Fruit fly (Drosophila melanogaster) whole organism, embryonic: Measurements from ENCODE around the gene TyrRS.

Experiments
- B-H2 ChIP-seq: fragments of 200-800 bp; sonication (Bioruptor generic); optimal IDR thresholded peaks from 2 replicates; lab custom pipeline; 2018; ENCODE audit warnings: missing biosample characterization, mild to moderate bottlenecking, missing genetic modification characterization
- CG10147 ChIP-seq: fragments of 200-800 bp; sonication (Bioruptor generic); optimal IDR thresholded peaks from 2 replicates; lab custom pipeline; 2019; ENCODE audit warnings: missing biosample characterization, mild to moderate bottlenecking, missing genetic modification characterization, moderate library complexity
- CG10321 ChIP-seq: fragments of 200-800 bp; sonication (Bioruptor generic); IDR thresholded peaks from 2 replicates; pipeline ENCODE4 v1.3.6; 2022; ENCODE audit warnings: missing biosample characterization, missing genetic modification characterization
- CG10959 ChIP-seq: fragments of 200-800 bp; sonication (Bioruptor generic); IDR thresholded peaks from 2 replicates; pipeline ENCODE4 v1.3.6; 2022; ENCODE audit warnings: missing biosample characterization, missing genetic modification characterization
- CG11560 ChIP-seq: fragments of 200-800 bp; sonication (Bioruptor generic); IDR thresholded peaks from 3 replicates; pipeline ENCODE4 v1.3.6; 2022; ENCODE audit warnings: missing biosample characterization, missing genetic modification characterization
- CG12769 ChIP-seq: fragments of 200-800 bp; sonication (Bioruptor generic); optimal IDR thresholded peaks from 2 replicates; lab custom pipeline; 2019; ENCODE audit warnings: missing biosample characterization, mild to moderate bottlenecking, missing genetic modification characterization, moderate library complexity
- CG14710 ChIP-seq: fragments of 200-800 bp; sonication (Bioruptor generic); optimal IDR thresholded peaks from 3 replicates; lab custom pipeline; 2019; ENCODE audit warnings: missing biosample characterization, mild to moderate bottlenecking, missing genetic modification characterization, moderate library complexity
- CG16815 ChIP-seq: fragments of 200-800 bp; sonication (Bioruptor generic); optimal IDR thresholded peaks from 3 replicates; lab custom pipeline; 2017; ENCODE audit warnings: missing biosample characterization, mild to moderate bottlenecking, missing genetic modification characterization
- CG17385 ChIP-seq: fragments of 200-800 bp; sonication (Bioruptor generic); optimal IDR thresholded peaks from 3 replicates; lab custom pipeline; 2018; ENCODE audit warnings: missing biosample characterization, mild to moderate bottlenecking, missing genetic modification characterization
- CG17802 ChIP-seq: fragments of 200-800 bp; sonication (Bioruptor generic); optimal IDR thresholded peaks from 2 replicates; lab custom pipeline; 2018; ENCODE audit warnings: missing biosample characterization, mild to moderate bottlenecking, missing genetic modification characterization, moderate library complexity
- CG1832 ChIP-seq: fragments of 200-800 bp; sonication (Bioruptor generic); optimal IDR thresholded peaks from 2 replicates; lab custom pipeline; 2017; ENCODE audit warnings: missing biosample characterization, mild to moderate bottlenecking, missing genetic modification characterization, inconsistent platforms
- CG30020 ChIP-seq: fragments of 200-800 bp; optimal IDR thresholded peaks from 2 replicates; lab custom pipeline; 2019; ENCODE audit warnings: missing biosample characterization, mild to moderate bottlenecking, missing genetic modification characterization, moderate library complexity
- CG32532 ChIP-seq: fragments of 200-800 bp; sonication (Bioruptor generic); IDR thresholded peaks from 2 replicates; pipeline ENCODE4 v1.3.6; 2022; ENCODE audit warnings: missing biosample characterization, missing genetic modification characterization
- CG3726 ChIP-seq: fragments of 200-800 bp; sonication (Bioruptor generic); IDR thresholded peaks from 3 replicates; pipeline ENCODE4, ENCODE4 v1.3.6; 2022; ENCODE audit warnings: missing biosample characterization, missing genetic modification characterization
- CG6654 ChIP-seq: fragments of 200-800 bp; sonication (Bioruptor generic); optimal IDR thresholded peaks from 2 replicates; lab custom pipeline; 2017; ENCODE audit warnings: missing biosample characterization, mild to moderate bottlenecking, missing genetic modification characterization
- CG7963 ChIP-seq: fragments of 200-800 bp; sonication (Bioruptor generic); IDR thresholded peaks from 3 replicates; pipeline ENCODE4 v1.3.6; 2022; ENCODE audit warnings: missing biosample characterization, missing genetic modification characterization; ENCODE audit not compliant: partially characterized antibody
- Dad ChIP-seq: fragments of 200-800 bp; sonication (Bioruptor generic); optimal IDR thresholded peaks from 3 replicates; lab custom pipeline; 2016; ENCODE audit warnings: missing biosample characterization, missing genetic modification characterization
- Dip2 ChIP-seq: fragments of 200-800 bp; sonication (Bioruptor generic); IDR thresholded peaks from 2 replicates; pipeline ENCODE4 v1.3.6; 2022; ENCODE audit warnings: missing biosample characterization, missing genetic modification characterization
- Doc3 ChIP-seq: fragments of 200-800 bp; sonication (Bioruptor generic); IDR thresholded peaks from 3 replicates; pipeline ENCODE4 v1.3.6; 2022; ENCODE audit warnings: missing biosample characterization, missing genetic modification characterization; ENCODE audit not compliant: partially characterized antibody
- E2f1 ChIP-seq: fragments of 200-800 bp; sonication (Bioruptor generic); IDR thresholded peaks from 2 replicates; pipeline ENCODE4 v1.3.6; 2022; ENCODE audit warnings: missing biosample characterization, missing genetic modification characterization
- HLH3B ChIP-seq: fragments of 200-800 bp; sonication (Bioruptor generic); IDR thresholded peaks from 2 replicates; pipeline ENCODE4 v1.3.6; 2022; ENCODE audit warnings: missing biosample characterization, missing genetic modification characterization
- Hr51 ChIP-seq, 2 experiments: fragments of 200-800 bp; sonication (Bioruptor generic); optimal IDR thresholded peaks; 2 replicates in 1 of 2; 3 replicates in 1 of 2; lab custom pipeline; 2016 to 2018; ENCODE audit warnings: missing biosample characterization in 2 of 2, missing genetic modification characterization in 2 of 2, mild to moderate bottlenecking in 1 of 2, moderate library complexity in 1 of 2
- Hr78 ChIP-seq, 2 experiments: fragments of 200-800 bp in 1 of 2; fragments of >200 bp in 1 of 2; sonication (Bioruptor generic) in 1 of 2; optimal IDR thresholded peaks; 2 replicates each; lab custom pipeline; 2017 to 2019; ENCODE audit warnings: missing biosample characterization in 2 of 2, missing genetic modification characterization in 2 of 2, mild to moderate bottlenecking in 1 of 2, moderate library complexity in 1 of 2
- Lim3 ChIP-seq: fragments of 200-800 bp; sonication (Bioruptor generic); IDR thresholded peaks from 2 replicates; pipeline ENCODE4 v1.3.6; 2022; ENCODE audit warnings: missing biosample characterization, missing genetic modification characterization
- Opbp ChIP-seq: fragments of 200-800 bp; sonication (Bioruptor generic); IDR thresholded peaks from 3 replicates; pipeline ENCODE4 v1.3.6; 2022; ENCODE audit warnings: missing biosample characterization, missing genetic modification characterization; ENCODE audit not compliant: partially characterized antibody
- Rfx ChIP-seq: fragments of 200-800 bp; sonication (Bioruptor generic); IDR thresholded peaks from 2 replicates; pipeline ENCODE4 v1.3.6; 2022; ENCODE audit warnings: missing biosample characterization, missing genetic modification characterization
- Trl ChIP-seq, 3 experiments: fragments of >200 bp in 2 of 3; fragments of 200-800 bp in 1 of 3; sonication (Bioruptor generic) in 1 of 3; optimal IDR thresholded peaks; 2 replicates in 1 of 3; 3 replicates in 2 of 3; lab custom pipeline; 2016 to 2017; ENCODE audit warnings: missing biosample characterization in 1 of 3, missing genetic modification characterization in 1 of 3
- chif ChIP-seq, 2 experiments: fragments of 200-800 bp; sonication (Bioruptor generic); optimal IDR thresholded peaks; 3 replicates each; lab custom pipeline; 2016; ENCODE audit warnings: missing biosample characterization in 2 of 2, missing genetic modification characterization in 2 of 2
- corto ChIP-seq: fragments of 200-800 bp; sonication (Bioruptor generic); optimal IDR thresholded peaks from 2 replicates; lab custom pipeline; 2016; ENCODE audit warnings: missing biosample characterization, mild to moderate bottlenecking, missing genetic modification characterization, moderate library complexity
- ftz-f1 ChIP-seq: fragments of 200-800 bp; sonication (Bioruptor generic); optimal IDR thresholded peaks from 2 replicates; lab custom pipeline; 2016; ENCODE audit warnings: missing biosample characterization, missing genetic modification characterization
- insv ChIP-seq, 2 experiments: fragments of 200-800 bp; sonication (Bioruptor generic); optimal IDR thresholded peaks; 3 replicates each; lab custom pipeline; 2016 to 2018; ENCODE audit warnings: missing biosample characterization in 2 of 2, missing genetic modification characterization in 2 of 2
- lola ChIP-seq, 3 experiments: fragments of >200 bp in 2 of 3; fragments of 200-800 bp in 1 of 3; sonication (Bioruptor generic) in 1 of 3; optimal IDR thresholded peaks; 2 replicates each; lab custom pipeline; 2017 to 2019; ENCODE audit warnings: missing biosample characterization in 3 of 3, missing genetic modification characterization in 3 of 3, mild to moderate bottlenecking in 1 of 3, moderate library complexity in 1 of 3
- maf-S ChIP-seq: fragments of 200-800 bp; sonication (Bioruptor generic); optimal IDR thresholded peaks from 2 replicates; lab custom pipeline; 2016; ENCODE audit warnings: missing biosample characterization, missing genetic modification characterization
- mld ChIP-seq: fragments of 200-800 bp; sonication (Bioruptor generic); IDR thresholded peaks from 3 replicates; pipeline ENCODE4 v1.3.6; 2022; ENCODE audit warnings: missing biosample characterization, missing genetic modification characterization; ENCODE audit not compliant: partially characterized antibody
- pho ChIP-seq: fragments of 200-800 bp; sonication (Bioruptor generic); optimal IDR thresholded peaks from 2 replicates; lab custom pipeline; 2016; ENCODE audit warnings: missing biosample characterization, missing genetic modification characterization
- psq ChIP-seq: fragments of 200-800 bp; sonication (Bioruptor generic); optimal IDR thresholded peaks from 2 replicates; lab custom pipeline; 2017; ENCODE audit warnings: missing biosample characterization, missing genetic modification characterization
- pzg ChIP-seq: fragments of 200-800 bp; sonication (Bioruptor generic); optimal IDR thresholded peaks from 3 replicates; lab custom pipeline; 2018; ENCODE audit warnings: missing biosample characterization, mild to moderate bottlenecking, missing genetic modification characterization, moderate library complexity
- repo ChIP-seq: fragments of 200-800 bp; sonication (Bioruptor generic); optimal IDR thresholded peaks from 2 replicates; lab custom pipeline; 2016; ENCODE audit warnings: missing biosample characterization, missing genetic modification characterization
- tup ChIP-seq: fragments of 200-800 bp; sonication (Bioruptor generic); optimal IDR thresholded peaks from 2 replicates; lab custom pipeline; 2016; ENCODE audit warnings: missing biosample characterization, mild to moderate bottlenecking, missing genetic modification characterization, moderate library complexity
- wek ChIP-seq: fragments of 200-800 bp; sonication (Bioruptor generic); optimal IDR thresholded peaks from 3 replicates; lab custom pipeline; 2018; ENCODE audit warnings: missing biosample characterization, mild to moderate bottlenecking, missing genetic modification characterization, moderate library complexity
- zfh1 ChIP-seq: fragments of 200-800 bp; sonication (Bioruptor generic); IDR thresholded peaks from 3 replicates; pipeline ENCODE4 v1.3.6; 2022; ENCODE audit warnings: missing biosample characterization, missing genetic modification characterization

Gene TyrRS

DNA sequence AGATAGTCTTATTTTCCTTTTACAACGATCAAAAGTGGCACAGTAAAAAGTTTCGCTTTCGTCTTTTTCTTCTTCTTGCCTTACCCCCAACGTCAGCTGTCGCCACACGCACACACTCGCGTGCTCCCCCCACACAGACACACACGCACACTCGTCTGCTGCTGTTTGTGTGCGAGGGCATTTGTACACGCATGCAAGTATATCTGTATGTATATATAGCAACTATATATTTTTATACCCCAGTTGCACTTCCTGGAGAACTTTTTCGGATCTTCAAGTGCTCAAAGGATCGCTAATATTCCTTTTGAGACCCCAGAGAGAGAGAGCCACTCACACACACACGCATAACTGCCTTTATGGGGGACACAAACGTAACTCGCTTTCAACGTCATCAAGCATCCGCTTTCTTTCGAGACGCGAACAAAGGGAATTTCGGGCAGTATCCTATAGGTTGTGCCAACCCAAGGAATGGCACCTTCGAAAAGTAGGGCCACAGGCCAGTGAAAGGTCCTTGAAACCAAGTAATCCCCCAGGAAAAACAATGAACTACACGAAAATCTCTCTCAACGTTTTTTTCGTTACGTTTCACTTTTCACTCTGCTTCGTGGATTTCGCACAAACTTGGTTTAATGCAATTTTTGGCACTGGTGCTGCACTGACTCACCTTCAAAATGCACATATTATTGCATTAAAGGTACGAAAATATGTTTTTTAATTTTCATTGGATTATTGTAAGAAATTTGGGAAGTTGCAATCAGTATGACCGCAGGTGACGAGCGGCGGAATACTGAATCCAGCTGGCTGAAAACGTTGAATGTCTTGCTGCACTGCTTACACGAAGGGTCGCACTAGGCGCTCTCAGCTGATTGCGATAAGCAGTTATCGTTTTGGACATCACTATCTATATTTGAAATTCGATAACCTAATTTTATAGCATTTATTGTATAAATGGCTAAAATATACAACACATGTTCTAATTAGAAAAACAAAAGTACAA, 41.0 kb downstream of the TyrRS start, which contains the start of gene roq (continued):
- peak in 1 of 3 experiments; percentile 88 for TF ChIP-seq lola (GFP tag; optimal IDR thresholded peaks at IDR 0.05; lab: Kevin White, UChicago)
- TF ChIP-seq CG30020, result peak; percentile 3
- no peak for TF ChIP-seq ftz-f1 (GFP tag; lab: Kevin White, UChicago)
- no peak for TF ChIP-seq Doc3 (GFP tag; lab: Robert Waterston, UW)
- peak; percentile 94 for TF ChIP-seq pzg (GFP tag; lab: Kevin White, UChicago)
- TF ChIP-seq E2f1, result no peak
- TF ChIP-seq CG14710 (tag; lab: Kevin White, UChicago), result peak; percentile 57
- no peak for TF ChIP-seq chif (GFP tag; optimal IDR thresholded peaks at IDR 0.05; lab: Kevin White, UChicago)
- peak; percentile 93 for TF ChIP-seq CG17385 (GFP tag; lab: Kevin White, UChicago)
- TF ChIP-seq CG12769 (tag; lab: Kevin White, UChicago), result peak; percentile 38
- TF ChIP-seq Rfx (GFP tag; lab: Robert Waterston, UW), result no peak
- no peak for TF ChIP-seq Dip2
- no peak for TF ChIP-seq wek (GFP tag; lab: Kevin White, UChicago)
- no peak for TF ChIP-seq maf-S (GFP tag; lab: Kevin White, UChicago)
- TF ChIP-seq CG10321 (GFP tag; lab: Robert Waterston, UW), result no peak
- TF ChIP-seq mld, result peak; percentile 50; the same call in 1 of the 3 replicates
- TF ChIP-seq CG3726 (GFP tag; lab: Robert Waterston, UW), result no peak
- no peak for TF ChIP-seq HLH3B (GFP tag; lab: Robert Waterston, UW)
- no peak for TF ChIP-seq pho
- no peak for TF ChIP-seq CG10147 (GFP tag; lab: Kevin White, UChicago)
- TF ChIP-seq CG6654 (GFP tag; lab: Kevin White, UChicago), result no peak
- TF ChIP-seq repo (GFP tag; lab: Kevin White, UChicago), result no peak
- TF ChIP-seq Lim3 (GFP tag; lab: Robert Waterston, UW), result no peak
- no peak for TF ChIP-seq CG17802 (tag; lab: Kevin White, UChicago)
- no peak for TF ChIP-seq tup (GFP tag; lab: Kevin White, UChicago)
- peak; percentile 15 for TF ChIP-seq corto (GFP tag; lab: Kevin White, UChicago)
- peak; percentile 65; the same call in 2 of the 3 replicates for TF ChIP-seq Opbp (GFP tag; lab: Robert Waterston, UW)
- TF ChIP-seq CG7963 (GFP tag; lab: Robert Waterston, UW), result no peak; the same call in 2 of the 3 replicates
- no peak for TF ChIP-seq CG1832
- TF ChIP-seq CG10959, result no peak
- TF ChIP-seq CG32532 (GFP tag; lab: Robert Waterston, UW), result no peak; the same call in 1 of the 2 replicates

DNA sequence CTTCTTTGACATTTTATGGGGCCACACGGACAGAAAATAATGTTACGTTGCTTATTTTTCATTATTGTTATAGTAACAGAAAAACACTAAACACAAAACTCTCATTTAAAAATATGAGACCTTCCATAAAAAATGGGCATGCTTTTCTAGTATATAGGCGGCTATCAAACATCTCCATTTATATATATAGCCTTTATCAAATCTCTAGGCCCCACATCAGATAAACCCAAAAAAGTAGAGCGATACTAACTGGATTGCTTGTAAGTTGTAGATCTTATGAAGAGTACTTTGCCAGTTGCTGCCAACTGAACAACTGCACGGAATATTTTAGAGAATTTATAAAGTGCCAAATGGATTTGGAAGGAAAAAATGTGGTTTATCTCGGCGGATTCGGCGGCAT, 49.6 kb downstream of the TyrRS start, which contains the start of gene CG18814:
TSS of gene CG18814 (plus strand) at position 301 of the 400 bp plus-strand sequence.
- TF ChIP-seq Hr78 (GFP tag; optimal IDR thresholded peaks at IDR 0.05; lab: Kevin White, UChicago), result no peak
- no peak for TF ChIP-seq zfh1
- TF ChIP-seq Hr51 (GFP tag; optimal IDR thresholded peaks at IDR 0.05; lab: Kevin White, UChicago), result no peak
- TF ChIP-seq B-H2, result no peak
- no peak for TF ChIP-seq Trl (optimal IDR thresholded peaks at IDR 0.05; lab: Kevin White, UChicago)
- no peak for TF ChIP-seq Trl (GFP tag; optimal IDR thresholded peaks at IDR 0.05; lab: Kevin White, UChicago)
- TF ChIP-seq CG11560 (tag; lab: Robert Waterston, UW), result no peak
- no peak for TF ChIP-seq Dad (GFP tag; lab: Kevin White, UChicago)
- TF ChIP-seq insv (GFP tag; optimal IDR thresholded peaks at IDR 0.05; lab: Kevin White, UChicago), result no peak
- TF ChIP-seq lola (GFP tag; optimal IDR thresholded peaks at IDR 0.05; lab: Kevin White, UChicago), result no peak
- no peak for TF ChIP-seq CG16815
- TF ChIP-seq psq, result no peak
- TF ChIP-seq, all 482 proteins: peak for 0
